Fruit fly (Drosophila melanogaster): Measurements from ENCODE around the gene CG7333.

Gene CG7333

dm6 chr3R:19620953-19621352 is 20.5 kb downstream of the CG7333 start:
- TF ChIP-seq CG9139 (GFP tag; optimal IDR thresholded peaks at IDR 0.05) (no peak), Gug (GFP tag; IDR thresholded peaks at IDR 0.05) (no peak), CG6163 (GFP tag; IDR thresholded peaks at IDR 0.05) (peak; percentile 14; the same call in 1 of the 3 replicates), CG34406 (GFP tag; optimal IDR thresholded peaks at IDR 0.05) (no peak), CG7368 (GFP tag; optimal IDR thresholded peaks at IDR 0.05) (no peak), fkh (GFP tag; optimal IDR thresholded peaks at IDR 0.05) (peak; percentile 42), Eip78C (GFP tag) (peak; percentile 25), CG6792 (GFP tag; optimal IDR thresholded peaks at IDR 0.05) (no peak), CG3032 (tag; optimal IDR thresholded peaks at IDR 0.05) (no peak)

dm6 chr3R:19622005-19622404 is 21.6 kb downstream of the CG7333 start:
- TF ChIP-seq vri (GFP tag; optimal IDR thresholded peaks at IDR 0.05) (peak; percentile 62), CG4318 (GFP tag; optimal IDR thresholded peaks at IDR 0.05) (no peak), eg (GFP tag; IDR thresholded peaks at IDR 0.05) (no peak), Met (GFP tag; optimal IDR thresholded peaks at IDR 0.05) (no peak)

dm6 chr3R:19623606-19624005 is 23.2 kb downstream of the CG7333 start:
- TF ChIP-seq CG8119 (GFP tag; IDR thresholded peaks at IDR 0.05) (peak; percentile 66), CG6276 (GFP tag; optimal IDR thresholded peaks at IDR 0.05) (peak; percentile 46), CG6854 (GFP tag; optimal IDR thresholded peaks at IDR 0.05) (no peak), Hr39 (GFP tag; optimal IDR thresholded peaks at IDR 0.05) (peak; percentile 80), Eip78C (GFP tag) (peak; percentile 94), topi (GFP tag; optimal IDR thresholded peaks at IDR 0.05) (peak; percentile 80), CG32006 (GFP tag; optimal IDR thresholded peaks at IDR 0.05) (peak; percentile 75), salr (GFP tag; optimal IDR thresholded peaks at IDR 0.05) (peak; percentile 29 to 46), CG15336 (GFP tag; IDR thresholded peaks at IDR 0.05) (peak; percentile 78), lz (GFP tag; optimal IDR thresholded peaks at IDR 0.05) (peak; percentile 77), Ets96B (tag; optimal IDR thresholded peaks at IDR 0.05) (no peak), CG8632 (GFP tag; optimal IDR thresholded peaks at IDR 0.05) (peak; percentile 69), Sox14 (GFP tag; optimal IDR thresholded peaks at IDR 0.05) (peak; percentile 78), CG6792 (GFP tag; optimal IDR thresholded peaks at IDR 0.05) (peak; percentile 78), CG6808 (GFP tag; optimal IDR thresholded peaks at IDR 0.05) (peak; percentile 40), acj6 (GFP tag; optimal IDR thresholded peaks at IDR 0.05) (peak; percentile 81), CG9139 (GFP tag; optimal IDR thresholded peaks at IDR 0.05) (peak; percentile 37), CG16779 (tag; optimal IDR thresholded peaks at IDR 0.05) (no peak), OdsH (GFP tag; optimal IDR thresholded peaks at IDR 0.05) (peak; percentile 79), Sox15 (GFP tag; optimal IDR thresholded peaks at IDR 0.05) (peak; percentile 66), Hr38 (GFP tag; optimal IDR thresholded peaks at IDR 0.05) (no peak), ss (GFP tag; optimal IDR thresholded peaks at IDR 0.05) (peak in 1 of 2 experiments; percentile 50), CG31627 (GFP tag; optimal IDR thresholded peaks at IDR 0.05) (peak; percentile 85), CG11762 (GFP tag; optimal IDR thresholded peaks at IDR 0.05; ENCODE audit: insufficient read depth) (peak; percentile 57), CG11902 (GFP tag; optimal IDR thresholded peaks at IDR 0.05) (peak; percentile 67), CG10631 (GFP tag; optimal IDR thresholded peaks at IDR 0.05) (peak; percentile 60), svp (GFP tag) (peak; percentile 90), CG4318 (GFP tag; optimal IDR thresholded peaks at IDR 0.05) (peak; percentile 59), Blimp-1 (GFP tag; optimal IDR thresholded peaks at IDR 0.05) (peak; percentile 28), CG1621 (tag; optimal IDR thresholded peaks at IDR 0.05) (peak; percentile 24), Eip93F (GFP tag; optimal IDR thresholded peaks at IDR 0.05) (no peak), cyc (GFP tag; optimal IDR thresholded peaks at IDR 0.05) (peak; percentile 77), Sox102F (GFP tag; optimal IDR thresholded peaks at IDR 0.05) (peak; percentile 64), Gug (GFP tag; IDR thresholded peaks at IDR 0.05) (peak; percentile 42), Lpt (GFP tag; optimal IDR thresholded peaks at IDR 0.05) (peak; percentile 68), fkh (GFP tag; optimal IDR thresholded peaks at IDR 0.05) (no peak), Met (GFP tag; optimal IDR thresholded peaks at IDR 0.05) (peak; percentile 81), eg (GFP tag; IDR thresholded peaks at IDR 0.05) (peak; percentile 80), spab (GFP tag; optimal IDR thresholded peaks at IDR 0.05) (peak; percentile 32), CG7368 (GFP tag; optimal IDR thresholded peaks at IDR 0.05) (peak; percentile 25), pdm3 (GFP tag; optimal IDR thresholded peaks at IDR 0.05) (peak; percentile 82), fd85E (GFP tag; optimal IDR thresholded peaks at IDR 0.05) (no peak), vri (GFP tag; optimal IDR thresholded peaks at IDR 0.05) (no peak), CG8319 (GFP tag; optimal IDR thresholded peaks at IDR 0.05) (peak; percentile 53)
